Worm (Caenorhabditis elegans): Measurements from ENCODE around the gene oef-1.
A peak's percentile ranks its signal among the peaks of the same experiment; 100 is the strongest.

oef-1 gene

DNA sequence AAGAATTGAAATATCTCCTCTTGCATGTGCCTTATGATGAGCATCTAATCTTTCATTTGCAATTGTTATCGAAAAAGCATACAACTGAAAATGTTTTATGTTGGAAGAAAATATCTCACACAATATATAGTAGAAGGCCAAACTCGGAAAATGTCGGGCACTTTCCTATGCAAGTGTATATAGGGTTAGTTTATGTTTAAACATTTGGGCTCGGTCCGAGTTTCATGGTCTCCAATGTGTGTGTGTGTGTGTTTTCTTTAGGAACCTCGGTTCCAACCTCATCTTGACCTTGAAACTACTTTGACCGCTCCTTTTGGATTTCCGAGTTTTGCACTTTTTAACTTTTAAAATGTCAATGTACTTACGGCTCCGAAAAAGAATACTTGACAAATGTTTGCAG is 48.9 kb upstream of the oef-1 start (continued):
- TF ChIP-seq ceh-27 (GFP tag; optimal IDR thresholded peaks at IDR 0.05): no peak
- no peak for TF ChIP-seq Y67H2A.10 (GFP tag; conservative IDR thresholded peaks at IDR 0.05)
- TF ChIP-seq him-1 (tag; optimal IDR thresholded peaks at IDR 0.05): peak; percentile 46
- TF ChIP-seq snpc-3.4 (tag; optimal IDR thresholded peaks at IDR 0.05): peak; percentile 67
- peak; percentile 81 for TF ChIP-seq hmg-1.2 (GFP tag; IDR thresholded peaks at IDR 0.05)
- no peak for TF ChIP-seq ccch-3 (GFP tag; optimal IDR thresholded peaks at IDR 0.05)
- no peak; the same call in 1 of the 2 replicates for TF ChIP-seq rcor-1 (GFP tag; IDR thresholded peaks at IDR 0.05)
- no peak for TF ChIP-seq B0336.3 (GFP tag; IDR thresholded peaks at IDR 0.05)
- TF ChIP-seq ekl-4 (GFP tag; IDR thresholded peaks at IDR 0.05): no peak
- peak; percentile 17 for TF ChIP-seq ztf-18 (tag; optimal IDR thresholded peaks at IDR 0.05)
- TF ChIP-seq xnd-1 (tag; optimal IDR thresholded peaks at IDR 0.05): no peak
- TF ChIP-seq nhr-90 (tag; optimal IDR thresholded peaks at IDR 0.05): peak; percentile 47
- no peak for TF ChIP-seq sptf-2 (GFP tag; optimal IDR thresholded peaks at IDR 0.05)
- TF ChIP-seq sea-2 (GFP tag; IDR thresholded peaks at IDR 0.05): no peak
- no peak for TF ChIP-seq F52B5.7 (tag; optimal IDR thresholded peaks at IDR 0.05)
- no peak for TF ChIP-seq ztf-26 (tag; optimal IDR thresholded peaks at IDR 0.05)
- no peak for TF ChIP-seq attf-3 (GFP tag; conservative IDR thresholded peaks at IDR 0.05)
- TF ChIP-seq mcd-1 (GFP tag; IDR thresholded peaks at IDR 0.05): no peak
- no peak for TF ChIP-seq nfya-1 (tag; optimal IDR thresholded peaks at IDR 0.05; ENCODE audit: borderline replicate concordance, insufficient read depth)
- TF ChIP-seq mxl-1 (tag; optimal IDR thresholded peaks at IDR 0.05): peak; percentile 14
- TF ChIP-seq snpc-1.1 (tag; optimal IDR thresholded peaks at IDR 0.05; ENCODE audit: insufficient read depth): peak; percentile 91
- TF ChIP-seq rec-8 (tag; optimal IDR thresholded peaks at IDR 0.05): peak in 1 of 2 experiments; percentile 12
- TF ChIP-seq ZK185.1 (tag; optimal IDR thresholded peaks at IDR 0.05; ENCODE audit: poor library complexity, severe bottlenecking): peak; percentile 7
- no peak for TF ChIP-seq sdz-38 (tag; optimal IDR thresholded peaks at IDR 0.05)
- TF ChIP-seq rpc-1 (optimal IDR thresholded peaks at IDR 0.05): peak; percentile 62
- TF ChIP-seq rpc-1 (tag; optimal IDR thresholded peaks at IDR 0.05): peak; percentile 82
- no peak for TF ChIP-seq lsy-27 (tag; optimal IDR thresholded peaks at IDR 0.05; ENCODE audit: borderline replicate concordance, insufficient read depth)
- no peak for TF ChIP-seq madf-3 (GFP tag; IDR thresholded peaks at IDR 0.05)
- TF ChIP-seq aptf-2 (GFP tag; conservative IDR thresholded peaks at IDR 0.05): no peak
- TF ChIP-seq ets-4 (GFP tag; optimal IDR thresholded peaks at IDR 0.05): no peak
- TF ChIP-seq pbrm-1 (GFP tag; IDR thresholded peaks at IDR 0.05): no peak
- TF ChIP-seq efl-1 (GFP tag; optimal IDR thresholded peaks at IDR 0.05): no peak
- no peak for TF ChIP-seq hmg-20 (GFP tag; IDR thresholded peaks at IDR 0.05)
- no peak for TF ChIP-seq zim-3 (tag; optimal IDR thresholded peaks at IDR 0.05)
- no peak for TF ChIP-seq let-526 (GFP tag; IDR thresholded peaks at IDR 0.05)
- no peak for TF ChIP-seq F39B2.1 (GFP tag; IDR thresholded peaks at IDR 0.05)
- TF ChIP-seq egl-18 (GFP tag; IDR thresholded peaks at IDR 0.05): no peak

DNA sequence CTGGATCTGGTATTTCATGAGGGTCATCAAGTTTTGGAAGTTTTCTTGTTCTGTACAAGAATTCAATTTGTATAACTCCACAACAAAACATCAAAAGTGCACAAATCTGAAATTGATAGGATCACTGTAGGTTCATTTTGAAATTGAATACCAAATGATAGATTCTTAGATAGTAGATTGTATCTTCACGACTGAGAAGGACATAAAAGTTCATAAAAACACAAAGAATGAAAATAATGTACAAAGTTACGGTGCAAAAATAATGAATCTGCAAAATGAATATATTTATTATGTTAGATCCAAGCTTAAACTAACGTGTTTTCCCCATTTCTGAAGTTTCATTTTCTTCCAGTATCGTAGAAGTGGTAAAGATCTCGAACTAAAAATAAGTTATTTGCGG is 47.3 kb upstream of the oef-1 start:
- TF ChIP-seq ama-1 (optimal IDR thresholded peaks at IDR 0.05) (no peak), ama-1 (GFP tag; optimal IDR thresholded peaks at IDR 0.05) (no peak), T26A5.8 (tag; optimal IDR thresholded peaks at IDR 0.05) (no peak), egl-44 (GFP tag; IDR thresholded peaks at IDR 0.05) (no peak), madf-6 (GFP tag; IDR thresholded peaks at IDR 0.05) (no peak), sea-2 (GFP tag; IDR thresholded peaks at IDR 0.05) (no peak), bed-1 (GFP tag; IDR thresholded peaks at IDR 0.05) (no peak), dox-1 (GFP tag; IDR thresholded peaks at IDR 0.05) (no peak), C17E4.6 (GFP tag; IDR thresholded peaks at IDR 0.05) (no peak), lin-40 (tag; optimal IDR thresholded peaks at IDR 0.05) (no peak), ztf-6 (GFP tag; IDR thresholded peaks at IDR 0.05) (no peak), hlh-26 (GFP tag; conservative IDR thresholded peaks at IDR 0.05) (no peak), Y67H2A.10 (GFP tag; conservative IDR thresholded peaks at IDR 0.05) (no peak), pbrm-1 (GFP tag; IDR thresholded peaks at IDR 0.05) (no peak)

All from whole organism, young adult.